Worm (Caenorhabditis elegans): ENCODE data around the gene C29F4.3.
A peak's percentile ranks its signal among the peaks of the same experiment; 100 is the strongest.

Gene C29F4.3

ce11 chrIV:11235755-11236154, 12.0 kb upstream of the C29F4.3 start:
- TF ChIP-seq ceh-30 (tag; optimal IDR thresholded peaks at IDR 0.05): no peak
- TF ChIP-seq unc-42 (tag; optimal IDR thresholded peaks at IDR 0.05): peak; percentile 44

DNA sequence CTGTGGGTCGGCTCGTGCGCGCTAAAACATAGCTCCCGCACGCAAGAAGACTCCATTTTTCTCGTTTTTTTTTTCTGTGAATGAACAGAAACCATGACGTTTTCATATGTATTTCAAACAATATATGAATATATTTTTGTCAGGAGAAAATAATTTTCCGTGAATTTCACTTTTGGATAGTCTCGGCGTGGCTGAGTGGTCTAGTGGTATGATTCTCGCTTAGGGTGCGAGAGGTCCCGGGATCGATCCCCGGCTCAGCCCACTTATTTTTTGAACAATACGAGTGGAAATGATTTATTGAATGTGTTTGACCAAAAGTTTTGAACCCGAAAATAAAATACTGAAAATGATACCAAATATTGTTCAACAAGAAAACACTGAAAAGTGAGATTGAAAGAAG, 7.6 kb upstream of the C29F4.3 start:
- TF ChIP-seq fkh-6 (tag; optimal IDR thresholded peaks at IDR 0.05): no peak

DNA sequence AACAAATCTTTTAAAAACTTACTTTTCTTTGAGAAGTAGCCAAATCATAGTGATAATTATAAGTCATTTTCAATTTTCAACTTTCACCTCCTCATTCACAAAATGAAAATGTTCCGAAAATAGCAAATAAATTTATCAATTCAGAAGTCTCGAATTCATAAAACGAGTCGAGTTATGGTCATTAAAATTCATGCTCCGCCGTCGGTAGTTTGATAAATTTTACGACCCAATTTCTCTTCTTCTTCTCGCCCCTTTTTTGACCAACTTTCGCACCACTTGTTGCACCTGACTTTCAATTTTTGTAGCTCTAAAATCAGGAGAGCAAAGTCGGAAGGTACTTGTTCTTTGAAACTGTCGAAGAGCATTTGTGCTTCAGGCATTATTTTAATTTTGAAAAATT, 6.3 kb upstream of the C29F4.3 start, which contains the start of gene best-7:
TSS of gene best-7 (minus strand) at position 239 of the 400 bp plus-strand sequence.
- TF ChIP-seq dve-1 (tag; optimal IDR thresholded peaks at IDR 0.05) (no peak), sdc-2 (tag; optimal IDR thresholded peaks at IDR 0.05) (no peak), ttx-3 (tag; optimal IDR thresholded peaks at IDR 0.05) (no peak), fkh-10 (GFP tag; optimal IDR thresholded peaks at IDR 0.05) (no peak), ceh-14 (tag; optimal IDR thresholded peaks at IDR 0.05) (no peak), zip-5 (tag; optimal IDR thresholded peaks at IDR 0.05) (no peak), unc-55 (GFP tag; optimal IDR thresholded peaks at IDR 0.05) (no peak), C38D4.7 (GFP tag; optimal IDR thresholded peaks at IDR 0.05) (no peak), nhr-11 (tag; optimal IDR thresholded peaks at IDR 0.05) (no peak)

ce11 chrIV:11229013-11229412, 5.2 kb upstream of the C29F4.3 start:
- no peak for TF ChIP-seq hlh-8 (tag; optimal IDR thresholded peaks at IDR 0.05)
- no peak for TF ChIP-seq pha-4 (tag; optimal IDR thresholded peaks at IDR 0.05)
- no peak for TF ChIP-seq K02D7.2 (tag; optimal IDR thresholded peaks at IDR 0.05)
- no peak for TF ChIP-seq mec-3 (tag; optimal IDR thresholded peaks at IDR 0.05; ENCODE audit: borderline replicate concordance)
- no peak for TF ChIP-seq pag-3 (tag; optimal IDR thresholded peaks at IDR 0.05; ENCODE audit: borderline replicate concordance)
- no peak for TF ChIP-seq elt-2 (tag; optimal IDR thresholded peaks at IDR 0.05)
- no peak for TF ChIP-seq pat-9 (tag; optimal IDR thresholded peaks at IDR 0.05)
- TF ChIP-seq pax-1 (tag; optimal IDR thresholded peaks at IDR 0.05): no peak
- TF ChIP-seq hlh-13 (GFP tag; optimal IDR thresholded peaks at IDR 0.05): no peak
- TF ChIP-seq ceh-34 (tag; optimal IDR thresholded peaks at IDR 0.05): no peak

- TF ChIP-seq hlh-30 (tag; optimal IDR thresholded peaks at IDR 0.05; ENCODE audit: insufficient read depth): no peak
- TF ChIP-seq hlh-15 (tag; optimal IDR thresholded peaks at IDR 0.05): no peak
- no peak for TF ChIP-seq Y22D7AL.16 (tag; optimal IDR thresholded peaks at IDR 0.05)
- TF ChIP-seq syd-9 (tag; optimal IDR thresholded peaks at IDR 0.05): no peak
- TF ChIP-seq T23F11.4 (GFP tag; optimal IDR thresholded peaks at IDR 0.05): no peak
- TF ChIP-seq ceh-19 (GFP tag; optimal IDR thresholded peaks at IDR 0.05): no peak
- no peak for TF ChIP-seq sdc-2 (tag; optimal IDR thresholded peaks at IDR 0.05)
- TF ChIP-seq hlh-13 (GFP tag; optimal IDR thresholded peaks at IDR 0.05): no peak
- TF ChIP-seq nhr-11 (tag; optimal IDR thresholded peaks at IDR 0.05): no peak
- TF ChIP-seq ztf-16 (tag; optimal IDR thresholded peaks at IDR 0.05): no peak
- TF ChIP-seq ceh-24 (tag; optimal IDR thresholded peaks at IDR 0.05): no peak
- no peak for TF ChIP-seq npax-4 (tag; optimal IDR thresholded peaks at IDR 0.05)
- no peak for TF ChIP-seq ttx-3 (tag; optimal IDR thresholded peaks at IDR 0.05)
- TF ChIP-seq nfya-1 (tag; optimal IDR thresholded peaks at IDR 0.05): no peak
- TF ChIP-seq ceh-14 (tag; optimal IDR thresholded peaks at IDR 0.05): no peak
- TF ChIP-seq unc-3 (GFP tag; conservative IDR thresholded peaks at IDR 0.05): no peak
- TF ChIP-seq unc-3 (tag; optimal IDR thresholded peaks at IDR 0.05): no peak
- no peak for TF ChIP-seq ceh-9 (tag; optimal IDR thresholded peaks at IDR 0.05)
- TF ChIP-seq pha-4 (tag; optimal IDR thresholded peaks at IDR 0.05): no peak
- TF ChIP-seq dmd-4 (tag; optimal IDR thresholded peaks at IDR 0.05; ENCODE audit: borderline replicate concordance): no peak
Measured at ce11 chrIV:11226545-11226944, 2.8 kb upstream of the C29F4.3 start.

All from whole organism, late embryonic.